Worm (Caenorhabditis elegans): ENCODE results near the gene T23E7.2.
"Not testable (repeated sequence)": the region's sequence is repeated elsewhere in the genome, so short reads cannot be mapped to it uniquely, and the experiment has no call there.

Gene T23E7.2

ce11 chrX:17643812-17644211 lies 27.0 kb upstream of the T23E7.2 start:
- TF ChIP-seq flt-1 (GFP tag; IDR thresholded peaks at IDR 0.05) = no peak
- no peak for TF ChIP-seq hmg-4 (GFP tag; optimal IDR thresholded peaks at IDR 0.05)
- TF ChIP-seq F13C5.2 (tag; optimal IDR thresholded peaks at IDR 0.05) = no peak
- TF ChIP-seq ama-1 (optimal IDR thresholded peaks at IDR 0.05) = no peak
- TF ChIP-seq ets-7 (tag; optimal IDR thresholded peaks at IDR 0.05) = no peak
- TF ChIP-seq B0310.2 (tag; optimal IDR thresholded peaks at IDR 0.05) = no peak
- no peak for TF ChIP-seq hnd-1 (tag; optimal IDR thresholded peaks at IDR 0.05)
- no peak for TF ChIP-seq aly-1 (tag; optimal IDR thresholded peaks at IDR 0.05)
- TF ChIP-seq sea-1 (GFP tag; conservative IDR thresholded peaks at IDR 0.05) = no peak
- TF ChIP-seq tbx-11 (GFP tag; IDR thresholded peaks at IDR 0.05) = no peak
- TF ChIP-seq ceh-13 (GFP tag; optimal IDR thresholded peaks at IDR 0.05) = no peak

- not testable (repeated sequence) for TF ChIP-seq sea-1 (GFP tag; conservative IDR thresholded peaks at IDR 0.05); F13C5.2 (tag; optimal IDR thresholded peaks at IDR 0.05); hnd-1 (tag; optimal IDR thresholded peaks at IDR 0.05)
Observed at ce11 chrX:17649380-17649779, 21.4 kb upstream of the T23E7.2 start, which contains the start of gene tmem-218. Gene tmem-218 (plus strand): TSS chrX:17649680.

ce11 chrX:17662146-17662545 lies 8.7 kb upstream of the T23E7.2 start, which contains the start of gene nlp-6:
Gene nlp-6 (plus strand): TSS chrX:17662446.
- TF ChIP-seq tbx-37 (GFP tag; conservative IDR thresholded peaks at IDR 0.05) (no peak), tbx-11 (GFP tag; IDR thresholded peaks at IDR 0.05) (no peak), pes-1 (GFP tag; IDR thresholded peaks at IDR 0.05) (no peak), ets-7 (tag; optimal IDR thresholded peaks at IDR 0.05) (no peak)

DNA sequence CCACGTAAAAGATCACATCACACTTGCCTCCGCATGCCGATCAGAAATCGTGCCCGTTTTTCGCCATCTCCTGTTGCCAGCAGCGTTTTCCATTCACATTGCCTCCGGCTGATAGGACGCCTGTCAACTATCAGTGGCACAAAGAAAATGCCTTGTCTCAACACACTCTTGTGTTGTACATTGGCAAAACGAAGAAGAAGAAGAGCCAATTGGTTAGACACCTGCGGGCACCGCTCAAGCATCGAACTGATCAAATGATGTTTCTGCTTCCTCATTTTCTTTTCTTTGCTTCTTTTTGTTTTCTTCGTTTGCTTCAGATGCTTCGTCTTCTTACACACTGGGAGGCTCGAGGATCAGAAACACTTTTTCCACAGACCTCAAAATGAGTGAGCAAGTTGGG lies 3.5 kb upstream of the T23E7.2 start:
- TF ChIP-seq ceh-13 (GFP tag; optimal IDR thresholded peaks at IDR 0.05) (no peak), F13C5.2 (tag; optimal IDR thresholded peaks at IDR 0.05) (no peak), ama-1 (optimal IDR thresholded peaks at IDR 0.05) (no peak), ets-7 (tag; optimal IDR thresholded peaks at IDR 0.05) (no peak), hmg-4 (GFP tag; optimal IDR thresholded peaks at IDR 0.05) (no peak), hmbx-1 (tag; optimal IDR thresholded peaks at IDR 0.05) (no peak), tbx-37 (GFP tag; conservative IDR thresholded peaks at IDR 0.05) (no peak), ceh-36 (tag; optimal IDR thresholded peaks at IDR 0.05) (no peak), pes-1 (GFP tag; IDR thresholded peaks at IDR 0.05) (no peak), hnd-1 (tag; optimal IDR thresholded peaks at IDR 0.05) (no peak), sea-1 (GFP tag; conservative IDR thresholded peaks at IDR 0.05) (no peak), tbx-11 (GFP tag; IDR thresholded peaks at IDR 0.05) (no peak), flt-1 (GFP tag; IDR thresholded peaks at IDR 0.05) (no peak), tra-4 (tag; optimal IDR thresholded peaks at IDR 0.05) (no peak), aly-1 (tag; optimal IDR thresholded peaks at IDR 0.05) (no peak)

DNA sequence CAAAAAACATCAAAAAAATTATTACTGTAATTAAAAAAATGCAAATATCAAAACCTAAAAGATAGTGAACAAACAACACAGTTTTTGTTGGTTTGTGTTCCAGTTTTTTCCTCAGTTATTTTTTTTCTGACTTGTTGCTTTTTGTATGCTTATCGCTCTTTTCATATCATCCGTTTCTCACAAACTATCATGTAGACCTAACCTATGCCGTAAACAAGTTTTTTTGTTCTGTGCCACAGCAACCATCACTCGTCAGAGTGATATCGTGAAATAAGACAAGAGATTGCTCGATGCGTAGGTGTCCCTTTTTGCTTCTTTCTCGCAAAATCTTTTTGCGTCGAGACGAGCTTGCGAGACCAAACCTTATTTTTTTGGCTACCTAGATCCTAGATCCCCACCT lies 1.4 kb downstream of the T23E7.2 start:
- TF ChIP-seq hnd-1 (tag; optimal IDR thresholded peaks at IDR 0.05) (no peak), aly-1 (tag; optimal IDR thresholded peaks at IDR 0.05) (no peak), ama-1 (optimal IDR thresholded peaks at IDR 0.05) (no peak), B0310.2 (tag; optimal IDR thresholded peaks at IDR 0.05) (no peak), F13C5.2 (tag; optimal IDR thresholded peaks at IDR 0.05) (no peak), sea-1 (GFP tag; conservative IDR thresholded peaks at IDR 0.05) (no peak), scrt-1 (GFP tag; IDR thresholded peaks at IDR 0.05) (no peak)

DNA sequence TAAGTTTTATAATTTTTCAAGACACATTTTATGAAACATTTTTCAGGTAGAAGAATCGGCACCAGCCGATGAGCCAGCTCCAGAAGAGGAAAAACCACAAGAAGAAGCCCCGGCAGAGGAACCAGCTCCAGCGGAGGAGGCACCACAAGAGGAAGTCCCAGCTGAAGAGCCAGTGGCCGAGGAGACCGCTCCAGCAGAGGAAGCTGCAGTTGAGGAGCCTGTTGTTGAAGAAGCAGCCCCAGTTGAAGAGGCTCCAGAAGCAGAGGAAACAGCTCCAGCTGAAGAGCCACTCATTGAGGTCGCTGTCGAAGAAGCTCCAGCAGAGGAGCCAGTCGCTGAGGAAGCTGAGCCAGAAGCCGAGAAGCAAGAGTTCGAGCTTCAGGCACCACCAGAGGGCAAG lies 3.5 kb downstream of the T23E7.2 start:
- TF ChIP-seq flt-1 (GFP tag; IDR thresholded peaks at IDR 0.05) (no peak), hnd-1 (tag; optimal IDR thresholded peaks at IDR 0.05) (no peak), tbx-11 (GFP tag; IDR thresholded peaks at IDR 0.05) (no peak), sea-1 (GFP tag; conservative IDR thresholded peaks at IDR 0.05) (no peak), ama-1 (optimal IDR thresholded peaks at IDR 0.05) (no peak), B0310.2 (tag; optimal IDR thresholded peaks at IDR 0.05) (no peak), ets-7 (tag; optimal IDR thresholded peaks at IDR 0.05) (no peak), ceh-13 (GFP tag; optimal IDR thresholded peaks at IDR 0.05) (no peak), ceh-36 (tag; optimal IDR thresholded peaks at IDR 0.05) (no peak), scrt-1 (GFP tag; IDR thresholded peaks at IDR 0.05) (no peak), pes-1 (GFP tag; IDR thresholded peaks at IDR 0.05) (no peak), tbx-37 (GFP tag; conservative IDR thresholded peaks at IDR 0.05) (no peak), hmbx-1 (tag; optimal IDR thresholded peaks at IDR 0.05) (no peak)

DNA sequence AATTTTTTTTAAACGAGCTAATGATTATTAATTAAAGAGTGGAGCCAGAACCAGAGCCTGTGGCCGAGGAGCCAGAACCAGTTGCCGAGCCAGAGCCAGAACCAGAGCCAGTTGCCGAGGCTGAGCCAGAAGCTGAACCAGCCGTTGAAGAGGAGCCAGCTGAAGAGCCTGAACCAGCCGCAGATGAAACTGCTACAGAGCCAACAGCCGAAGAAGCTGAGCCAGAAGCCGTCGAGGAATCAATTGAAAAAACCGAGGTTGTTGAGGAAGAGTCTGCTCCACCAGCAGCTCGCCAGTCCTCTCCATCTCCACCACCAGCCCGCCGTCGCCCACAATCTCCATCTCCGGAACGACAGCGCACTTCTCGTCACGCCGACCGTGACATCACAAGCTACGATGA lies 4.9 kb downstream of the T23E7.2 start:
- TF ChIP-seq hmbx-1 (tag; optimal IDR thresholded peaks at IDR 0.05) (no peak), tbx-11 (GFP tag; IDR thresholded peaks at IDR 0.05) (no peak)

DNA sequence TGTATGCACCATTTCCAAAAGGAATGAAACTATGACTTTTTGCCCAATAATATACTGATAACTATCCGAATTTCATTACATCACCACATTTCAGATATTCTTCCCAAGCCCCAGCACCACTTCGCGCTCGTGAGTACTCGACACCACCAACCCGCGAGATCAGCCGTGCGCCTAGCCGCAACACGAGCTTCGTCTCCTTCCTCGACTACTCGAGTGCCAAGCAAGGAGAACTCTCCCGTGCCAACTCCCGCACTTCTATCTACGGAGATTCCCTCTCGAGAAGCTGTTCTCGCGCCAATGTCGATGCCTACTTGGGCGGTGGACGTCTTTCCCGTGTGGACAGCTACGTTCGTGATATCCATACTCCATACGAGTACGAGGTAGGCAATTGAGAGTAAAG lies 5.9 kb downstream of the T23E7.2 start:
- TF ChIP-seq tbx-37 (GFP tag; conservative IDR thresholded peaks at IDR 0.05) (no peak), pes-1 (GFP tag; IDR thresholded peaks at IDR 0.05) (no peak), hnd-1 (tag; optimal IDR thresholded peaks at IDR 0.05) (no peak), ceh-13 (GFP tag; optimal IDR thresholded peaks at IDR 0.05) (no peak), ama-1 (optimal IDR thresholded peaks at IDR 0.05) (no peak), ceh-36 (tag; optimal IDR thresholded peaks at IDR 0.05) (no peak), flt-1 (GFP tag; IDR thresholded peaks at IDR 0.05) (no peak), hmg-4 (GFP tag; optimal IDR thresholded peaks at IDR 0.05) (no peak), ets-7 (tag; optimal IDR thresholded peaks at IDR 0.05) (no peak), F13C5.2 (tag; optimal IDR thresholded peaks at IDR 0.05) (no peak), hmbx-1 (tag; optimal IDR thresholded peaks at IDR 0.05) (no peak), sea-1 (GFP tag; conservative IDR thresholded peaks at IDR 0.05) (no peak), tra-4 (tag; optimal IDR thresholded peaks at IDR 0.05) (no peak), B0310.2 (tag; optimal IDR thresholded peaks at IDR 0.05) (no peak), scrt-1 (GFP tag; IDR thresholded peaks at IDR 0.05) (no peak), tbx-11 (GFP tag; IDR thresholded peaks at IDR 0.05) (no peak), aly-1 (tag; optimal IDR thresholded peaks at IDR 0.05) (no peak)

Measured in whole organism, early embryonic.